Worm (Caenorhabditis elegans) whole organism, young adult: Measurements from ENCODE around the gene rab-39.

Experiments used
- F37B4.10 ChIP-seq: fragments of 200-800 bp; sonication (Bioruptor generic); IDR thresholded peaks from 2 replicates; pipeline ENCODE4 v1.3.6; 2022; ENCODE audit warnings: missing genetic modification characterization, missing compliant biosample characterization
- Y95B8A.8 ChIP-seq: fragments of 200-800 bp; sonication (Bioruptor generic); IDR thresholded peaks from 2 replicates; pipeline ENCODE4 v1.3.6; 2022; ENCODE audit warnings: missing genetic modification reagents, missing genetic modification characterization, missing compliant biosample characterization
- ZK185.1 ChIP-seq: sonication (generic microtip); optimal IDR thresholded peaks from 2 replicates; lab custom pipeline; 2016; ENCODE audit warnings: mild to moderate bottlenecking, missing genetic modification characterization, missing compliant biosample characterization; ENCODE audit not compliant: poor library complexity, severe bottlenecking
- dpl-1 ChIP-seq: fragments of 150-350 bp; optimal IDR thresholded peaks from 2 replicates; lab custom pipeline; 2014; ENCODE audit warnings: missing biosample characterization, missing genetic modification reagents, missing genetic modification characterization
- egrh-3 ChIP-seq: fragments of 200-800 bp; sonication (Bioruptor generic); IDR thresholded peaks from 2 replicates; pipeline ENCODE4 v1.3.6; 2022; ENCODE audit warnings: missing genetic modification reagents, missing genetic modification characterization, missing compliant biosample characterization
- lsy-27 ChIP-seq: sonication (generic microtip); optimal IDR thresholded peaks from 2 replicates; lab custom pipeline; 2017; ENCODE audit warnings: missing genetic modification characterization, mild to moderate bottlenecking, missing compliant biosample characterization, antibody characterized with exemption, missing genotype, borderline replicate concordance; ENCODE audit not compliant: insufficient read depth
- nfyb-1 ChIP-seq: fragments of 200-800 bp; sonication (Bioruptor generic); IDR thresholded peaks from 2 replicates; pipeline ENCODE4 v1.3.6; 2022; ENCODE audit warnings: missing genetic modification reagents, missing genetic modification characterization, missing compliant biosample characterization
- nhr-120 ChIP-seq: fragments of 200-800 bp; sonication (Bioruptor generic); IDR thresholded peaks from 2 replicates; pipeline ENCODE4 v1.3.6; 2022; ENCODE audit warnings: missing genetic modification characterization, missing compliant biosample characterization
- nhr-90 ChIP-seq: sonication (generic microtip); optimal IDR thresholded peaks from 2 replicates; lab custom pipeline; 2016; ENCODE audit warnings: missing genotype, mild to moderate bottlenecking, missing genetic modification characterization, missing compliant biosample characterization
- sea-2 ChIP-seq: fragments of 200-800 bp; sonication (Bioruptor generic); IDR thresholded peaks from 2 replicates; pipeline ENCODE4 v1.3.6; 2022; ENCODE audit warnings: missing genetic modification characterization, missing compliant biosample characterization
- sptf-2 ChIP-seq: fragments of 200-800 bp; sonication (Bioruptor generic); optimal IDR thresholded peaks from 2 replicates; lab custom pipeline; 2018; ENCODE audit warnings: mild to moderate bottlenecking, missing genetic modification characterization, missing compliant biosample characterization
- ztf-18 ChIP-seq: sonication (generic microtip); optimal IDR thresholded peaks from 2 replicates; lab custom pipeline; 2016; ENCODE audit warnings: missing genotype, mild to moderate bottlenecking, missing genetic modification characterization, missing compliant biosample characterization

- no peak for TF ChIP-seq dpl-1 (GFP tag; lab: Kevin White, UChicago)
- TF ChIP-seq nfyb-1 (GFP tag; lab: Robert Waterston, UW) = no peak
- TF ChIP-seq lsy-27 (tag; lab: Kevin White, UChicago) = no peak
- TF ChIP-seq sea-2 (GFP tag; lab: Robert Waterston, UW) = no peak
- no peak for TF ChIP-seq F37B4.10 (GFP tag; lab: Robert Waterston, UW)
- TF ChIP-seq Y95B8A.8 (GFP tag; lab: Robert Waterston, UW) = no peak
- no peak for TF ChIP-seq sptf-2 (GFP tag; lab: Kevin White, UChicago)
- TF ChIP-seq egrh-3 (GFP tag; lab: Robert Waterston, UW) = no peak
- no peak for TF ChIP-seq ZK185.1
- no peak for TF ChIP-seq nhr-120 (GFP tag; lab: Robert Waterston, UW)
- no peak for TF ChIP-seq ztf-18 (tag; lab: Kevin White, UChicago)
- no peak for TF ChIP-seq nhr-90 (tag; lab: Kevin White, UChicago)
These were observed 23.0 kb downstream of the rab-39 start for ce11 chrII:9299679-9300078.
